Worm (Caenorhabditis elegans) whole organism, young adult: ENCODE results near the gene ugt-42.

Source experiments
- B0336.3 ChIP-seq: fragments of 200-800 bp; sonication (Bioruptor generic); IDR thresholded peaks from 2 replicates; pipeline ENCODE4 v1.3.6; 2022; ENCODE audit warnings: missing genetic modification characterization, missing compliant biosample characterization
- C17E4.6 ChIP-seq: fragments of 200-800 bp; sonication (Bioruptor generic); IDR thresholded peaks from 2 replicates; pipeline ENCODE4 v1.3.6; 2022; ENCODE audit warnings: missing genetic modification reagents, missing genetic modification characterization, missing compliant biosample characterization
- F22D6.2 ChIP-seq: sonication (generic microtip); optimal IDR thresholded peaks from 2 replicates; lab custom pipeline; 2016; ENCODE audit warnings: mild to moderate bottlenecking, missing genetic modification characterization, missing compliant biosample characterization
- F49E8.2 ChIP-seq: sonication (generic microtip); optimal IDR thresholded peaks from 3 replicates; lab custom pipeline; 2017; ENCODE audit warnings: missing genetic modification characterization, mild to moderate bottlenecking, missing compliant biosample characterization, antibody characterized with exemption, moderate library complexity; ENCODE audit not compliant: insufficient read depth
- F57A8.1 ChIP-seq: fragments of 200-800 bp; sonication (Bioruptor generic); optimal IDR thresholded peaks from 2 replicates; lab custom pipeline; 2018; ENCODE audit warnings: mild to moderate bottlenecking, missing genetic modification characterization, moderate library complexity, missing compliant biosample characterization
- K11D2.4 ChIP-seq: fragments of 200-800 bp; sonication (Bioruptor generic); IDR thresholded peaks from 2 replicates; pipeline ENCODE4 v1.3.6; 2022; ENCODE audit warnings: missing genetic modification reagents, missing genetic modification characterization, missing compliant biosample characterization
- K12H6.12 ChIP-seq: fragments of 200-800 bp; sonication (Bioruptor generic); optimal IDR thresholded peaks from 2 replicates; lab custom pipeline; 2018; ENCODE audit warnings: mild to moderate bottlenecking, missing genetic modification characterization, missing compliant biosample characterization
- T07F8.4 ChIP-seq: sonication (generic microtip); optimal IDR thresholded peaks from 2 replicates; lab custom pipeline; 2016; ENCODE audit warnings: mild to moderate bottlenecking, missing genetic modification characterization, moderate library complexity, missing compliant biosample characterization
- Y53F4B.3 ChIP-seq: fragments of 200-800 bp; sonication (Bioruptor generic); IDR thresholded peaks from 2 replicates; pipeline ENCODE4 v1.3.6; 2022; ENCODE audit warnings: missing genetic modification reagents, missing genetic modification characterization, missing compliant biosample characterization
- Y53G8AR.9 ChIP-seq: fragments of 200-800 bp; sonication (Bioruptor generic); conservative IDR thresholded peaks from 2 replicates; pipeline ENCODE4 v1.3.6; 2022; ENCODE audit warnings: missing genetic modification reagents, missing genetic modification characterization, missing compliant biosample characterization
- ZK185.1 ChIP-seq: sonication (generic microtip); optimal IDR thresholded peaks from 2 replicates; lab custom pipeline; 2016; ENCODE audit warnings: mild to moderate bottlenecking, missing genetic modification characterization, missing compliant biosample characterization; ENCODE audit not compliant: poor library complexity, severe bottlenecking
- akir-1 ChIP-seq: fragments of 200-800 bp; sonication (Bioruptor generic); optimal IDR thresholded peaks from 2 replicates; lab custom pipeline; 2018; ENCODE audit warnings: mild to moderate bottlenecking, missing genetic modification characterization, moderate library complexity, missing compliant biosample characterization
- bed-2 ChIP-seq: fragments of 200-800 bp; sonication (Bioruptor generic); IDR thresholded peaks from 2 replicates; pipeline ENCODE4 v1.3.6; 2022; ENCODE audit warnings: missing genetic modification reagents, missing genetic modification characterization, missing compliant biosample characterization
- ceh-91 ChIP-seq: fragments of 200-800 bp; sonication (Bioruptor generic); IDR thresholded peaks from 2 replicates; pipeline ENCODE4 v1.3.6; 2022; ENCODE audit warnings: missing genetic modification reagents, missing genetic modification characterization, missing compliant biosample characterization
- dox-1 ChIP-seq: fragments of 200-800 bp; sonication (Bioruptor generic); IDR thresholded peaks from 2 replicates; pipeline ENCODE4 v1.3.6; 2022; ENCODE audit warnings: missing genetic modification reagents, missing genetic modification characterization, missing compliant biosample characterization
- dpff-1 ChIP-seq: sonication (generic microtip); optimal IDR thresholded peaks from 2 replicates; lab custom pipeline; 2017; ENCODE audit warnings: mild to moderate bottlenecking, missing genetic modification characterization, missing compliant biosample characterization
- egl-44 ChIP-seq: fragments of 200-800 bp; sonication (Bioruptor generic); IDR thresholded peaks from 2 replicates; pipeline ENCODE4 v1.3.6; 2022; ENCODE audit warnings: missing genetic modification reagents, missing genetic modification characterization, missing compliant biosample characterization
- gei-17 ChIP-seq: fragments of 200-800 bp; sonication (Bioruptor generic); optimal IDR thresholded peaks from 2 replicates; lab custom pipeline; 2018; ENCODE audit warnings: mild to moderate bottlenecking, missing genetic modification characterization, missing compliant biosample characterization
- hsf-1 ChIP-seq: fragments of 200-800 bp; sonication (Bioruptor generic); IDR thresholded peaks from 2 replicates; pipeline ENCODE4 v1.3.6; 2022; ENCODE audit warnings: missing genetic modification reagents, missing genetic modification characterization, missing compliant biosample characterization
- let-607 ChIP-seq, 2 experiments: fragments of 200-800 bp in 1 of 2; sonication (Bioruptor generic) in 1 of 2; sonication (generic microtip) in 1 of 2; optimal IDR thresholded peaks; 2 replicates each; lab custom pipeline; 2016 to 2018; ENCODE audit warnings: mild to moderate bottlenecking in 2 of 2, missing compliant biosample characterization in 2 of 2, missing genetic modification characterization in 2 of 2, moderate library complexity in 2 of 2, missing genotype in 1 of 2
- lir-1 ChIP-seq: fragments of 200-800 bp; sonication (Bioruptor generic); conservative IDR thresholded peaks from 2 replicates; pipeline ENCODE4 v1.3.6; 2022; ENCODE audit warnings: missing genetic modification reagents, missing genetic modification characterization, missing compliant biosample characterization
- madf-8 ChIP-seq: fragments of 200-800 bp; sonication (Bioruptor generic); conservative IDR thresholded peaks from 2 replicates; pipeline ENCODE4 v1.3.6; 2022; ENCODE audit warnings: missing genetic modification reagents, missing genetic modification characterization, missing compliant biosample characterization
- nfya-2 ChIP-seq: fragments of 200-800 bp; sonication (Bioruptor generic); IDR thresholded peaks from 2 replicates; pipeline ENCODE4 v1.3.6; 2022; ENCODE audit warnings: missing genetic modification reagents, missing genetic modification characterization, missing compliant biosample characterization
- nhr-27 ChIP-seq: fragments of 200-800 bp; sonication (Bioruptor generic); optimal IDR thresholded peaks from 2 replicates; lab custom pipeline; 2018; ENCODE audit warnings: mild to moderate bottlenecking, missing genetic modification characterization, moderate library complexity, missing compliant biosample characterization
- pbrm-1 ChIP-seq: fragments of 200-800 bp; sonication (Bioruptor generic); IDR thresholded peaks from 2 replicates; pipeline ENCODE4 v1.3.6; 2022; ENCODE audit warnings: missing genetic modification reagents, missing genetic modification characterization, missing compliant biosample characterization
- pha-4 ChIP-seq: fragments of 150-350 bp; sonication (generic microtip); optimal IDR thresholded peaks from 2 replicates; lab custom pipeline; 2014; ENCODE audit warnings: missing biosample characterization, missing genetic modification reagents, missing genetic modification characterization
- rcor-1 ChIP-seq: fragments of 200-800 bp; sonication (Bioruptor generic); IDR thresholded peaks from 2 replicates; pipeline ENCODE4 v1.3.6; 2022; ENCODE audit warnings: missing genetic modification reagents, missing genetic modification characterization, missing compliant biosample characterization
- snpc-1.1 ChIP-seq: sonication (generic microtip); optimal IDR thresholded peaks from 2 replicates; lab custom pipeline; 2017; ENCODE audit warnings: missing genetic modification characterization, mild to moderate bottlenecking, missing compliant biosample characterization, antibody characterized with exemption, moderate library complexity, missing genotype, missing genetic modification reagents; ENCODE audit not compliant: insufficient read depth
- snpc-1.3 ChIP-seq: sonication (generic microtip); optimal IDR thresholded peaks from 2 replicates; lab custom pipeline; 2017; ENCODE audit warnings: missing genetic modification characterization, mild to moderate bottlenecking, missing compliant biosample characterization, antibody characterized with exemption, moderate library complexity, missing genotype, missing genetic modification reagents; ENCODE audit not compliant: insufficient read depth
- xnd-1 ChIP-seq: sonication (generic microtip); optimal IDR thresholded peaks from 2 replicates; lab custom pipeline; 2016; ENCODE audit warnings: missing genotype, missing genetic modification reagents, missing genetic modification characterization, missing compliant biosample characterization
- ztf-25 ChIP-seq: fragments of 200-800 bp; sonication (Bioruptor generic); IDR thresholded peaks from 2 replicates; pipeline ENCODE4 v1.3.6; 2022; ENCODE audit warnings: missing genetic modification reagents, missing genetic modification characterization, missing compliant biosample characterization
- ztf-28 ChIP-seq: fragments of 200-800 bp; sonication (Bioruptor generic); IDR thresholded peaks from 2 replicates; pipeline ENCODE4 v1.3.6; 2022; ENCODE audit warnings: missing genetic modification reagents, missing genetic modification characterization, missing compliant biosample characterization

Gene ugt-42

ce11 chrV:600231-600630 is 46.8 kb upstream of the ugt-42 start, which contains the start of gene nhr-251:
TSS of gene nhr-251 (plus strand) at chrV:600531.
- no peak for TF ChIP-seq B0336.3 (GFP tag; lab: Robert Waterston, UW)
- TF ChIP-seq ZK185.1 (tag; lab: Kevin White, UChicago): no peak
- TF ChIP-seq F57A8.1 (GFP tag; lab: Kevin White, UChicago): no peak
- TF ChIP-seq bed-2 (GFP tag; lab: Robert Waterston, UW): no peak
- TF ChIP-seq pha-4 (tag; lab: Kevin White, UChicago): no peak
- TF ChIP-seq snpc-1.3 (tag; lab: Kevin White, UChicago): no peak
- TF ChIP-seq hsf-1 (GFP tag; lab: Robert Waterston, UW): no peak
- TF ChIP-seq egl-44 (GFP tag; lab: Robert Waterston, UW): no peak
- no peak for TF ChIP-seq snpc-1.1 (tag; lab: Kevin White, UChicago)
- TF ChIP-seq dox-1 (GFP tag; lab: Robert Waterston, UW): no peak
- no peak for TF ChIP-seq xnd-1 (tag; lab: Kevin White, UChicago)
- no peak for TF ChIP-seq rcor-1 (GFP tag; lab: Robert Waterston, UW)
- no peak for TF ChIP-seq F49E8.2 (tag; lab: Kevin White, UChicago)
- TF ChIP-seq Y53F4B.3: no peak
- TF ChIP-seq pbrm-1 (GFP tag; lab: Robert Waterston, UW): no peak
- no peak for TF ChIP-seq C17E4.6 (GFP tag; lab: Robert Waterston, UW)

ce11 chrV:604105-604504 is 42.9 kb upstream of the ugt-42 start, which contains the start of gene srlf-37:
TSS of gene srlf-37 (minus strand) at chrV:604205.
- TF ChIP-seq let-607 (tag; optimal IDR thresholded peaks at IDR 0.05; lab: Kevin White, UChicago) (no peak), ztf-25 (GFP tag; lab: Robert Waterston, UW) (no peak)
- TF ChIP-seq, all 124 proteins: peak for 0

ce11 chrV:608844-609243 is 38.1 kb upstream of the ugt-42 start, which contains the start of gene srw-109:
TSS of gene srw-109 (minus strand) at chrV:608944.
- TF ChIP-seq nfya-2 (GFP tag; lab: Robert Waterston, UW) (no peak), rcor-1 (GFP tag; lab: Robert Waterston, UW) (no peak), lir-1 (no peak), ceh-91 (GFP tag; lab: Robert Waterston, UW) (no peak), Y53G8AR.9 (GFP tag; lab: Robert Waterston, UW) (no peak), nhr-27 (tag; lab: Kevin White, UChicago) (no peak), dpff-1 (tag; lab: Kevin White, UChicago) (no peak)

ce11 chrV:609671-610070 is 37.3 kb upstream of the ugt-42 start, which contains the start of gene srlf-36:
TSS of gene srlf-36 (minus strand) at chrV:609771.
- TF ChIP-seq ztf-28 (GFP tag; lab: Robert Waterston, UW): no peak
- TF ChIP-seq Y53F4B.3: no peak
- TF ChIP-seq madf-8 (GFP tag; lab: Robert Waterston, UW): no peak
- no peak for TF ChIP-seq akir-1 (GFP tag; lab: Kevin White, UChicago)
- TF ChIP-seq gei-17 (GFP tag; lab: Kevin White, UChicago): no peak

ce11 chrV:610217-610616 is 36.8 kb upstream of the ugt-42 start, which contains the start of gene nhr-90:
TSS of gene nhr-90 (plus strand) at chrV:610512.
- TF ChIP-seq K12H6.12 (no peak), K11D2.4 (no peak), F22D6.2 (tag; lab: Kevin White, UChicago) (no peak), T07F8.4 (tag; lab: Kevin White, UChicago) (no peak)
